Worm (Caenorhabditis elegans) whole organism, L2 larva: ENCODE measurements around the gene acs-12.

Experiments
- crh-2 ChIP-seq: sonication (generic microtip); optimal IDR thresholded peaks from 2 replicates; lab custom pipeline; 2017; ENCODE audit warnings: missing biosample characterization, missing genetic modification characterization
- dmd-4 ChIP-seq: sonication (generic microtip); optimal IDR thresholded peaks from 2 replicates; lab custom pipeline; 2017; ENCODE audit warnings: missing biosample characterization, missing genetic modification characterization
- egl-27 ChIP-seq: sonication (generic microtip); optimal IDR thresholded peaks from 3 replicates; lab custom pipeline; 2017; ENCODE audit warnings: missing biosample characterization, missing genetic modification reagents, missing genetic modification characterization
- fos-1 ChIP-seq: fragments of 150-350 bp; optimal IDR thresholded peaks from 2 replicates; lab custom pipeline; 2014; ENCODE audit warnings: missing biosample characterization, missing genetic modification characterization
- mab-5 ChIP-seq: fragments of 150-350 bp; optimal IDR thresholded peaks from 2 replicates; lab custom pipeline; 2014; ENCODE audit warnings: missing biosample characterization, missing genetic modification characterization

ce11 chrV:20909761-20910160 is 5.8 kb downstream of the acs-12 start:
- no peak for TF ChIP-seq dmd-4 (tag; lab: Kevin White, UChicago)
- TF ChIP-seq fos-1 (tag; lab: Kevin White, UChicago), result no peak
- no peak for TF ChIP-seq egl-27 (tag; lab: Kevin White, UChicago)
- TF ChIP-seq mab-5 (tag; lab: Kevin White, UChicago), result no peak
- TF ChIP-seq crh-2 (tag; lab: Kevin White, UChicago), result no peak
